Fruit fly (Drosophila melanogaster) whole organism, embryonic: Measurements from ENCODE around the gene Glys.

Experiments used
- CG12071 ChIP-seq: fragments of 200-800 bp; sonication (Bioruptor generic); optimal IDR thresholded peaks from 3 replicates; lab custom pipeline; 2018; ENCODE audit warnings: missing biosample characterization, mild to moderate bottlenecking, missing genetic modification characterization
- CG14441 ChIP-seq: fragments of 200-800 bp; sonication (Bioruptor generic); IDR thresholded peaks from 2 replicates; pipeline ENCODE4 v1.3.6; 2022; ENCODE audit warnings: missing biosample characterization, missing genetic modification characterization
- CG14965 ChIP-seq: fragments of 200-800 bp; sonication (Bioruptor generic); optimal IDR thresholded peaks from 2 replicates; lab custom pipeline; 2016; ENCODE audit warnings: missing biosample characterization, missing genetic modification characterization, borderline replicate concordance
- CG15601 ChIP-seq: fragments of 200-800 bp; sonication (Bioruptor generic); optimal IDR thresholded peaks from 3 replicates; lab custom pipeline; 2019; ENCODE audit warnings: missing biosample characterization, mild to moderate bottlenecking, missing genetic modification characterization, moderate library complexity
- CG17186 ChIP-seq: fragments of 200-800 bp; sonication (Bioruptor generic); optimal IDR thresholded peaks from 3 replicates; lab custom pipeline; 2017; ENCODE audit warnings: missing biosample characterization, missing genetic modification reagents, missing genetic modification characterization
- CG18262 ChIP-seq: fragments of 200-800 bp; optimal IDR thresholded peaks from 3 replicates; lab custom pipeline; 2019; ENCODE audit warnings: missing biosample characterization, mild to moderate bottlenecking, missing genetic modification characterization, moderate library complexity
- CG2129 ChIP-seq: fragments of 200-800 bp; sonication (Bioruptor generic); IDR thresholded peaks from 2 replicates; pipeline ENCODE4 v1.3.6; 2022; ENCODE audit warnings: missing biosample characterization, missing genetic modification characterization; ENCODE audit not compliant: partially characterized antibody
- CG2202 ChIP-seq: fragments of 200-800 bp; sonication (Bioruptor generic); optimal IDR thresholded peaks from 2 replicates; lab custom pipeline; 2018; ENCODE audit warnings: missing biosample characterization, mild to moderate bottlenecking, missing genetic modification characterization
- CG31224 ChIP-seq: fragments of 200-800 bp; sonication (Bioruptor generic); IDR thresholded peaks from 2 replicates; pipeline ENCODE4 v1.3.6; 2022; ENCODE audit warnings: missing biosample characterization, missing genetic modification characterization
- CG3163 ChIP-seq: fragments of 200-800 bp; sonication (Bioruptor generic); optimal IDR thresholded peaks from 3 replicates; lab custom pipeline; 2016; ENCODE audit warnings: missing biosample characterization, missing genetic modification characterization
- CG3407 ChIP-seq: fragments of 200-800 bp; sonication (Bioruptor generic); optimal IDR thresholded peaks from 2 replicates; lab custom pipeline; 2018; ENCODE audit warnings: missing biosample characterization, mild to moderate bottlenecking, missing genetic modification characterization
- CG3995 ChIP-seq: fragments of 200-800 bp; sonication (Bioruptor generic); optimal IDR thresholded peaks from 3 replicates; lab custom pipeline; 2016; ENCODE audit warnings: missing biosample characterization, missing genetic modification characterization
- CG4820 ChIP-seq: fragments of 200-800 bp; sonication (Bioruptor generic); optimal IDR thresholded peaks from 3 replicates; lab custom pipeline; 2016; ENCODE audit warnings: missing biosample characterization, missing genetic modification characterization
- CG5180 ChIP-seq: fragments of 200-800 bp; sonication (Bioruptor generic); optimal IDR thresholded peaks from 3 replicates; lab custom pipeline; 2017; ENCODE audit warnings: missing biosample characterization, missing genetic modification characterization, mild to moderate bottlenecking, moderate library complexity, missing genetic modification reagents
- CG8290 ChIP-seq, 3 experiments: fragments of 200-800 bp; sonication (Bioruptor generic); optimal IDR thresholded peaks; 2 replicates each; lab custom pipeline; 2016 to 2019; ENCODE audit warnings: missing biosample characterization in 3 of 3, missing genetic modification characterization in 3 of 3, mild to moderate bottlenecking in 2 of 3, moderate library complexity in 1 of 3
- CG9437 ChIP-seq: fragments of 200-800 bp; sonication (Bioruptor generic); optimal IDR thresholded peaks from 2 replicates; lab custom pipeline; 2018; ENCODE audit warnings: missing biosample characterization, mild to moderate bottlenecking, missing genetic modification characterization
- CG9609 ChIP-seq: fragments of 200-800 bp; sonication (Bioruptor generic); optimal IDR thresholded peaks from 3 replicates; lab custom pipeline; 2016; ENCODE audit warnings: missing biosample characterization, missing genetic modification characterization
- CG9727 ChIP-seq: fragments of 200-800 bp; sonication (Bioruptor generic); optimal IDR thresholded peaks from 3 replicates; lab custom pipeline; 2017; ENCODE audit warnings: missing biosample characterization, mild to moderate bottlenecking, missing genetic modification characterization
- D19B ChIP-seq: fragments of 200-800 bp; sonication (Bioruptor generic); optimal IDR thresholded peaks from 2 replicates; lab custom pipeline; 2017; ENCODE audit warnings: missing biosample characterization, mild to moderate bottlenecking, missing genetic modification characterization
- Doc2 ChIP-seq: fragments of 200-800 bp; sonication (Bioruptor generic); IDR thresholded peaks from 2 replicates; pipeline ENCODE4 v1.3.6; 2022; ENCODE audit warnings: missing biosample characterization, missing genetic modification characterization
- H15 ChIP-seq: fragments of 200-800 bp; sonication (Bioruptor generic); IDR thresholded peaks from 3 replicates; pipeline ENCODE4 v1.3.6; 2022; ENCODE audit warnings: missing biosample characterization, missing genetic modification characterization
- HHEX ChIP-seq: fragments of 200-800 bp; sonication (Bioruptor generic); optimal IDR thresholded peaks from 3 replicates; lab custom pipeline; 2017; ENCODE audit warnings: missing biosample characterization, mild to moderate bottlenecking, missing genetic modification characterization, missing genetic modification reagents
- Hey ChIP-seq: fragments of 200-800 bp; sonication (Bioruptor generic); optimal IDR thresholded peaks from 3 replicates; lab custom pipeline; 2018; ENCODE audit warnings: missing biosample characterization, mild to moderate bottlenecking, missing genetic modification characterization
- HmgZ ChIP-seq: fragments of 200-800 bp; sonication (Bioruptor generic); optimal IDR thresholded peaks from 2 replicates; lab custom pipeline; 2018; ENCODE audit warnings: missing biosample characterization, mild to moderate bottlenecking, missing genetic modification characterization
- Lhr ChIP-seq: fragments of 200-800 bp; sonication (Bioruptor generic); optimal IDR thresholded peaks from 3 replicates; lab custom pipeline; 2017; ENCODE audit warnings: mild to moderate bottlenecking, missing biosample characterization, missing genetic modification reagents, missing genetic modification characterization
- Oaz ChIP-seq: fragments of 200-800 bp; sonication (Bioruptor generic); IDR thresholded peaks from 2 replicates; pipeline ENCODE4 v1.3.6; 2022; ENCODE audit warnings: missing biosample characterization, missing genetic modification characterization
- Stat92E ChIP-seq, 3 experiments: fragments of >200 bp in 2 of 3; fragments of 200-800 bp in 1 of 3; sonication (Bioruptor generic) in 1 of 3; optimal IDR thresholded peaks; 2 replicates each; lab custom pipeline; 2017 to 2019; ENCODE audit warnings: missing biosample characterization in 3 of 3, missing genetic modification characterization in 3 of 3, mild to moderate bottlenecking in 1 of 3, moderate library complexity in 1 of 3
- Vsx1 ChIP-seq: fragments of 200-800 bp; sonication (Bioruptor generic); optimal IDR thresholded peaks from 2 replicates; lab custom pipeline; 2017; ENCODE audit warnings: missing biosample characterization, mild to moderate bottlenecking, missing genetic modification characterization, missing genetic modification reagents
- YL-1 ChIP-seq: fragments of 200-800 bp; sonication (Bioruptor generic); optimal IDR thresholded peaks from 3 replicates; lab custom pipeline; 2017; ENCODE audit warnings: missing biosample characterization, mild to moderate bottlenecking, missing genetic modification characterization
- abd-A ChIP-seq: fragments of 200-800 bp; sonication (Bioruptor generic); optimal IDR thresholded peaks from 3 replicates; lab custom pipeline; 2019; ENCODE audit warnings: missing biosample characterization, mild to moderate bottlenecking, missing genetic modification characterization, moderate library complexity
- ap ChIP-seq: fragments of 200-800 bp; sonication (Bioruptor generic); IDR thresholded peaks from 2 replicates; pipeline ENCODE4 v1.3.6; 2022; ENCODE audit warnings: missing biosample characterization, missing genetic modification characterization
- bab2 ChIP-seq: fragments of 200-800 bp; sonication (Bioruptor generic); optimal IDR thresholded peaks from 2 replicates; lab custom pipeline; 2016; ENCODE audit warnings: missing biosample characterization, missing genetic modification characterization
- cwo ChIP-seq: fragments of 200-800 bp; sonication (Bioruptor generic); optimal IDR thresholded peaks from 3 replicates; lab custom pipeline; 2017; ENCODE audit warnings: missing biosample characterization, missing genetic modification characterization, mild to moderate bottlenecking, moderate library complexity, missing genetic modification reagents
- gcm ChIP-seq: fragments of 200-800 bp; sonication (Bioruptor generic); optimal IDR thresholded peaks from 2 replicates; lab custom pipeline; 2019; ENCODE audit warnings: missing biosample characterization, mild to moderate bottlenecking, missing genetic modification characterization, moderate library complexity
- gro ChIP-seq: fragments of 200-800 bp; sonication (Bioruptor generic); optimal IDR thresholded peaks from 2 replicates; lab custom pipeline; 2016; ENCODE audit warnings: missing biosample characterization, missing genetic modification characterization
- h ChIP-seq: fragments of >200 bp; optimal IDR thresholded peaks from 2 replicates; lab custom pipeline; 2017
- jumu ChIP-seq: fragments of 200-800 bp; sonication (Bioruptor generic); optimal IDR thresholded peaks from 3 replicates; lab custom pipeline; 2016; ENCODE audit warnings: missing biosample characterization, missing genetic modification characterization
- mld ChIP-seq: fragments of 200-800 bp; sonication (Bioruptor generic); IDR thresholded peaks from 3 replicates; pipeline ENCODE4 v1.3.6; 2022; ENCODE audit warnings: missing biosample characterization, missing genetic modification characterization; ENCODE audit not compliant: partially characterized antibody
- nerfin-1 ChIP-seq: fragments of 200-800 bp; sonication (Bioruptor generic); optimal IDR thresholded peaks from 3 replicates; lab custom pipeline; 2019; ENCODE audit warnings: missing biosample characterization, mild to moderate bottlenecking, missing genetic modification characterization, moderate library complexity
- pho ChIP-seq: fragments of 200-800 bp; sonication (Bioruptor generic); optimal IDR thresholded peaks from 2 replicates; lab custom pipeline; 2016; ENCODE audit warnings: missing biosample characterization, missing genetic modification characterization
- pzg ChIP-seq: fragments of 200-800 bp; sonication (Bioruptor generic); optimal IDR thresholded peaks from 3 replicates; lab custom pipeline; 2018; ENCODE audit warnings: missing biosample characterization, mild to moderate bottlenecking, missing genetic modification characterization, moderate library complexity
- salm ChIP-seq: fragments of 200-800 bp; sonication (Bioruptor generic); optimal IDR thresholded peaks from 2 replicates; lab custom pipeline; 2018; ENCODE audit warnings: missing biosample characterization, mild to moderate bottlenecking, missing genetic modification characterization
- sens ChIP-seq: fragments of 200-800 bp; sonication (Bioruptor generic); peaks from one replicate; lab custom pipeline; 2016; ENCODE audit warnings: missing biosample characterization, missing genetic modification characterization
- sim ChIP-seq: fragments of 200-800 bp; sonication (Bioruptor generic); IDR thresholded peaks from 2 replicates; pipeline ENCODE4 v1.3.6; 2022; ENCODE audit warnings: missing biosample characterization, missing genetic modification characterization
- sna ChIP-seq: fragments of 200-800 bp; sonication (Bioruptor generic); IDR thresholded peaks from 2 replicates; pipeline ENCODE4 v1.3.6; 2022; ENCODE audit warnings: missing biosample characterization, missing genetic modification characterization; ENCODE audit not compliant: partially characterized antibody
- stwl ChIP-seq: fragments of 200-800 bp; sonication (Bioruptor generic); optimal IDR thresholded peaks from 3 replicates; lab custom pipeline; 2018; ENCODE audit warnings: missing biosample characterization, mild to moderate bottlenecking, missing genetic modification characterization, moderate library complexity
- tx ChIP-seq: fragments of 200-800 bp; sonication (Bioruptor generic); optimal IDR thresholded peaks from 2 replicates; lab custom pipeline; 2016; ENCODE audit warnings: missing biosample characterization, missing genetic modification characterization
- unc-4 ChIP-seq: fragments of 200-800 bp; sonication (Bioruptor generic); IDR thresholded peaks from 2 replicates; pipeline ENCODE4 v1.3.6; 2022; ENCODE audit warnings: missing biosample characterization, missing genetic modification characterization; ENCODE audit not compliant: partially characterized antibody
- z ChIP-seq: fragments of 200-800 bp; sonication (Bioruptor generic); IDR thresholded peaks from 3 replicates; pipeline ENCODE4 v1.3.6; 2022; ENCODE audit warnings: missing biosample characterization, missing genetic modification characterization
- zfh1 ChIP-seq: fragments of 200-800 bp; sonication (Bioruptor generic); IDR thresholded peaks from 3 replicates; pipeline ENCODE4 v1.3.6; 2022; ENCODE audit warnings: missing biosample characterization, missing genetic modification characterization

Glys gene

dm6 chr3R:15095550-15096031, 51.7 kb downstream of the Glys start, which contains the start of gene CG6966 (continued):
- peak; percentile 93 for TF ChIP-seq CG8290 (GFP tag; optimal IDR thresholded peaks at IDR 0.05; lab: Kevin White, UChicago)
- peak; percentile 80 to 99 for TF ChIP-seq CG8290 (tag; optimal IDR thresholded peaks at IDR 0.05; lab: Kevin White, UChicago)
- TF ChIP-seq CG9437 (GFP tag; lab: Kevin White, UChicago): peak; percentile 79
- no peak for TF ChIP-seq H15 (GFP tag; lab: Robert Waterston, UW)
- no peak for TF ChIP-seq ap (GFP tag; lab: Robert Waterston, UW)
- TF ChIP-seq Vsx1 (GFP tag; lab: Kevin White, UChicago): peak; percentile 94
- peak in 1 of 3 experiments; percentile 80 for TF ChIP-seq Stat92E (GFP tag; optimal IDR thresholded peaks at IDR 0.05; lab: Kevin White, UChicago)
- peak; percentile 82 for TF ChIP-seq nerfin-1 (tag; lab: Kevin White, UChicago)
- TF ChIP-seq salm (tag; lab: Kevin White, UChicago): peak; percentile 74
- peak; percentile 80 for TF ChIP-seq D19B (GFP tag; lab: Kevin White, UChicago)
- peak; percentile 92 for TF ChIP-seq YL-1 (GFP tag; lab: Kevin White, UChicago)
- TF ChIP-seq tx (GFP tag; lab: Kevin White, UChicago): peak; percentile 92
- TF ChIP-seq bab2 (GFP tag; lab: Kevin White, UChicago): no peak
- peak; percentile 100 for TF ChIP-seq stwl (tag; lab: Kevin White, UChicago)
- TF ChIP-seq CG2129 (GFP tag; lab: Robert Waterston, UW): no peak
- TF ChIP-seq pzg (GFP tag; lab: Kevin White, UChicago): peak; percentile 99
- TF ChIP-seq z: no peak
- peak; percentile 92 for TF ChIP-seq CG2202
- peak; percentile 89 for TF ChIP-seq CG3163 (GFP tag; lab: Kevin White, UChicago)
- TF ChIP-seq CG9609 (GFP tag; lab: Kevin White, UChicago): peak; percentile 97
- peak; percentile 93 for TF ChIP-seq Hey
- TF ChIP-seq sens (GFP tag; lab: Kevin White, UChicago): peak; percentile 97
- peak; percentile 94 for TF ChIP-seq CG3407 (GFP tag; lab: Kevin White, UChicago)
- no peak for TF ChIP-seq unc-4 (GFP tag; lab: Robert Waterston, UW)
- TF ChIP-seq sim (GFP tag; lab: Robert Waterston, UW): no peak
- TF ChIP-seq CG14441: no peak
- TF ChIP-seq cwo (GFP tag; lab: Kevin White, UChicago): peak; percentile 77
- peak; percentile 90 for TF ChIP-seq CG12071 (GFP tag; lab: Kevin White, UChicago)
- TF ChIP-seq HHEX (GFP tag; lab: Kevin White, UChicago): peak; percentile 94
- TF ChIP-seq pho: peak; percentile 97
- no peak for TF ChIP-seq Oaz (GFP tag; lab: Robert Waterston, UW)
- no peak for TF ChIP-seq sna (GFP tag; lab: Robert Waterston, UW)
- TF ChIP-seq h (lab: Kevin White, UChicago): no peak
- peak; percentile 94 for TF ChIP-seq CG15601 (tag; lab: Kevin White, UChicago)
- TF ChIP-seq Doc2: no peak
- peak; percentile 80 for TF ChIP-seq CG17186 (GFP tag; lab: Kevin White, UChicago)
- TF ChIP-seq gcm (GFP tag; lab: Kevin White, UChicago): peak; percentile 88
- peak; percentile 82 for TF ChIP-seq CG14965 (GFP tag; lab: Kevin White, UChicago)
- peak; percentile 91 for TF ChIP-seq abd-A (tag; lab: Kevin White, UChicago)
- peak; percentile 93 for TF ChIP-seq CG9727 (GFP tag; lab: Kevin White, UChicago)
- TF ChIP-seq mld (GFP tag; lab: Robert Waterston, UW): no peak
- TF ChIP-seq Lhr (GFP tag; lab: Kevin White, UChicago): peak; percentile 100
- TF ChIP-seq CG31224 (GFP tag; lab: Robert Waterston, UW): no peak
- peak; percentile 91 for TF ChIP-seq CG4820 (GFP tag; lab: Kevin White, UChicago)
- peak; percentile 92 for TF ChIP-seq jumu (GFP tag; lab: Kevin White, UChicago)
- peak; percentile 63 for TF ChIP-seq CG3995 (GFP tag; lab: Kevin White, UChicago)
- TF ChIP-seq zfh1 (GFP tag; lab: Robert Waterston, UW): no peak
- peak; percentile 98 for TF ChIP-seq HmgZ
- TF ChIP-seq gro (GFP tag; lab: Kevin White, UChicago): peak; percentile 94
- TF ChIP-seq CG5180 (GFP tag; lab: Kevin White, UChicago): peak; percentile 80
- TF ChIP-seq CG18262 (tag; lab: Kevin White, UChicago): peak; percentile 79
